Fruit fly (Drosophila melanogaster) whole organism: ENCODE measurements around the gene CG12560.

Source experiments
- CG8478 ChIP-seq: fragments of >200 bp; optimal IDR thresholded peaks from 2 replicates; lab custom pipeline; 2018; ENCODE audit warnings: inconsistent platforms
- EcR ChIP-seq, 2 experiments: fragments of >200 bp; optimal IDR thresholded peaks; 2 replicates each; lab custom pipeline; 2017; ENCODE audit warnings: missing biosample characterization in 2 of 2, missing genetic modification characterization in 2 of 2, missing genetic modification reagents in 2 of 2
- pan ChIP-seq: fragments of >200 bp; optimal IDR thresholded peaks from 2 replicates; lab custom pipeline; 2017
- usp ChIP-seq: fragments of >200 bp; optimal IDR thresholded peaks from 2 replicates; lab custom pipeline; 2017; ENCODE audit warnings: missing biosample characterization, missing genetic modification characterization, mixed read lengths

DNA sequence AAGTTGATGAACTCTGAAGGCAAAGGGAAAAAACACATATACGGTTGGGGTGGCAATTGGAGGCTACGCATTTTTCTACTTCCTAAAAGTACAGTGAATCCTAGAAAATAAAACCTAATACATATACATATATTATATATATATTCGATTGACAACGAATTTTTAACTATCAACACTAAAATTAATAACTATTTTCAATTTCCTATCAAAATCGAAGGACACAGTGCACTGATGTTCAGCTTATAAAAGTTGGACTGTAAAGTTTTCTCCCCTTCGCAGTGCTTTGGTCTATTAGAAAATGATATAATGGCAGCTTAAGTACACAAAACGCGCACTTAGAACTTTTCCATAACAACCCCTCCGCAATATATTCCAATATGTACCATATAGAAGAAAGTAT, 46.4 kb downstream of the CG12560 start:
- no peak for TF ChIP-seq pan (lab: Kevin White, UChicago)
- no peak for TF ChIP-seq usp
- no peak for TF ChIP-seq CG8478 (lab: Kevin White, UChicago)
- no peak for TF ChIP-seq EcR (GFP tag; optimal IDR thresholded peaks at IDR 0.05; lab: Kevin White, UChicago)
